Worm (Caenorhabditis elegans): ENCODE data around the gene nth-1.

The nth-1 gene

DNA sequence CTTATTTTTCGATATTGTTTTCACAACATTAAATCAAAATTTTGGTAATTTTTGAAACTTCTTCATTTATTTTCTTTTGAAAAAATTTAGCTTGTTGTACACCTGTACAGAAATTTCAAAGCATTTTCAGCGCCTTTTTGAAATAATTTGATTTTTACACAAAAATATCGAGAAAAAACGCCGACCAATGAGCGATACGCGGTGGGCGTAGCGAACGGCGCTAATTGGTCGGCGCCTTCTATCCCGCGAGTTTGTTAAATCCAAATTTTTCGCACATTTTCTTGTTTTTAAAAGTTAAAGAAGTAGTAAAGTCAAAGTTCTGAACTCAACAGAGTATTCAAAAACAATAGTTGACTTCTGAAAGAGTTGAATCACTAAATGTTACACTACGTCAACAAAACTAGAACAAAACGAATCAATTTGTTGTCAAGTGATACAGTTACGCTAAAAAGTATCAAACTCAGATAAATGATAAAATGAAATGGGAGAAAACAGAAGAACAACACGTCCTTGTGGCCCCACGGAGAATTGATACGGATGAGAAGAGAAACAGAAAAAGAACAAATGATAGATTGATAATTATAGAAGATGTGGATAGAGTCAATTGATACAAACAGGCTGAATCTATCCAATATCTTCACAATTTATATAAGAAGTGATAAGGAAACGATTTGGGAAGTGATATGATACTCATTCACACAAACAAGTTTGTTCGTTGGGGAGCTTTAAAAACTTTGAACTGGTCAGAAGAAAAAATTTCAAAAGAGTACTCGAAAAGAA lies 34.3 kb upstream of the nth-1 start:
- TF ChIP-seq hlh-11 (tag; optimal IDR thresholded peaks at IDR 0.05) (peak; percentile 10), mxl-3 (GFP tag; optimal IDR thresholded peaks at IDR 0.05) (peak; percentile 42), mdl-1 (tag; optimal IDR thresholded peaks at IDR 0.05) (peak in 1 of 2 experiments; percentile 15), php-3 (GFP tag; IDR thresholded peaks at IDR 0.05) (no peak), hlh-30 (tag; optimal IDR thresholded peaks at IDR 0.05; ENCODE audit: insufficient read depth) (no peak), jun-1 (tag; optimal IDR thresholded peaks at IDR 0.05) (no peak), daf-19 (GFP tag; conservative IDR thresholded peaks at IDR 0.05) (no peak), nhr-6 (tag; optimal IDR thresholded peaks at IDR 0.05) (no peak), nhr-28 (tag; optimal IDR thresholded peaks at IDR 0.05) (peak; percentile 65), ama-1 (optimal IDR thresholded peaks at IDR 0.05) (no peak), lin-39 (tag; optimal IDR thresholded peaks at IDR 0.05) (no peak), snpc-1.2 (GFP tag; IDR thresholded peaks at IDR 0.05) (no peak), rbr-2 (tag; optimal IDR thresholded peaks at IDR 0.05) (no peak), unc-62 (GFP tag; optimal IDR thresholded peaks at IDR 0.05 in 1 of 2) (peak in 1 of 2 experiments; percentile 17), unc-62 (tag; optimal IDR thresholded peaks at IDR 0.05) (no peak), unc-39 (tag; optimal IDR thresholded peaks at IDR 0.05) (no peak), aha-1 (tag) (peak; percentile 8), T20F7.1 (GFP tag; optimal IDR thresholded peaks at IDR 0.05) (no peak)

ce11 chrIII:4323859-4324258 lies 29.8 kb upstream of the nth-1 start, which contains the start of gene H38K22.9:
TSS of gene H38K22.9 (plus strand) at chrIII:4324159.
- no peak for TF ChIP-seq nhr-48 (tag; optimal IDR thresholded peaks at IDR 0.05)
- TF ChIP-seq daf-8 (GFP tag; IDR thresholded peaks at IDR 0.05), result no peak

DNA sequence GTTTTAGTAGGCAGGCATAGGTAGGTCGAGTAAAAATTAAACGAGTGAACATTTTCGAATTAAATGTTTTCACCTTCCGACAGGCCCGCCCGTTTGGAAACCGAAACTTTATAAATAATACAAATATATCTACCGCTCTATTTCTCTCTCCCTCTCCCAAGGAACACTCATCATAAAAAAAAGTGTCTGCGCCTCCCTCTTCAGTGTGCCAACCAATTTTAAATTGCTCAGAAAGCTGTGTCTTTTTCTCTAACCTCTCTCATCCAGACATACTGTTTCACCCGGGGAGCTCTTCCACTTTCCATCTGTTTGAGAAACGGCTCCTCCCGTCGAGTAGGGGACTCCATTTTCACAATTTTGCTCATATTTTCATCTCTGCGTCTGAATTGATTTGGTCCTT lies 29.1 kb upstream of the nth-1 start:
- 0 out of 2 replicates have a peak, but pooled peaks have one; percentile 26 for TF ChIP-seq vab-7 (GFP tag; IDR thresholded peaks at IDR 0.05)
- TF ChIP-seq daf-8 (GFP tag; IDR thresholded peaks at IDR 0.05), result no peak
- TF ChIP-seq lin-15B (tag; optimal IDR thresholded peaks at IDR 0.05), result no peak
- no peak for TF ChIP-seq nhr-28 (tag; optimal IDR thresholded peaks at IDR 0.05)
- peak; percentile 48 for TF ChIP-seq rbr-2 (tag; optimal IDR thresholded peaks at IDR 0.05)
- no peak for TF ChIP-seq lin-13 (GFP tag; optimal IDR thresholded peaks at IDR 0.05)
- no peak for TF ChIP-seq jun-1 (tag; optimal IDR thresholded peaks at IDR 0.05)
- TF ChIP-seq lin-38 (GFP tag; IDR thresholded peaks at IDR 0.05), result 0 out of 2 replicates have a peak, but pooled peaks have one; percentile 16
- TF ChIP-seq mxl-2 (GFP tag; conservative IDR thresholded peaks at IDR 0.05), result no peak
- TF ChIP-seq ama-1 (optimal IDR thresholded peaks at IDR 0.05), result no peak
- no peak for TF ChIP-seq R02D3.7 (tag; optimal IDR thresholded peaks at IDR 0.05)
- no peak for TF ChIP-seq zfp-2 (tag; optimal IDR thresholded peaks at IDR 0.05)
- no peak for TF ChIP-seq ceh-82 (tag; optimal IDR thresholded peaks at IDR 0.05)
- no peak for TF ChIP-seq snpc-4 (tag; optimal IDR thresholded peaks at IDR 0.05)
- no peak for TF ChIP-seq unc-39 (tag; optimal IDR thresholded peaks at IDR 0.05)
- TF ChIP-seq daf-19 (GFP tag; conservative IDR thresholded peaks at IDR 0.05), result no peak
- peak in 1 of 2 experiments; percentile 41 for TF ChIP-seq lsy-2 (tag; optimal IDR thresholded peaks at IDR 0.05)
- TF ChIP-seq unc-130 (GFP tag; optimal IDR thresholded peaks at IDR 0.05), result no peak
- no peak for TF ChIP-seq mes-2 (tag; optimal IDR thresholded peaks at IDR 0.05; ENCODE audit: poor library complexity, severe bottlenecking)
- TF ChIP-seq T26A8.4 (GFP tag; IDR thresholded peaks at IDR 0.05), result no peak
- no peak for TF ChIP-seq zfp-3 (GFP tag; conservative IDR thresholded peaks at IDR 0.05)
- TF ChIP-seq nhr-11 (tag; optimal IDR thresholded peaks at IDR 0.05), result peak; percentile 14
- peak in 1 of 2 experiments; percentile 67 for TF ChIP-seq unc-62 (GFP tag; optimal IDR thresholded peaks at IDR 0.05 in 1 of 2)
- no peak for TF ChIP-seq unc-62 (tag; optimal IDR thresholded peaks at IDR 0.05)
- TF ChIP-seq tag-97 (GFP tag; IDR thresholded peaks at IDR 0.05), result no peak
- no peak for TF ChIP-seq madf-5 (GFP tag; IDR thresholded peaks at IDR 0.05)
- TF ChIP-seq egl-27 (tag; optimal IDR thresholded peaks at IDR 0.05), result no peak
- no peak for TF ChIP-seq spr-1 (tag; optimal IDR thresholded peaks at IDR 0.05)
- TF ChIP-seq mep-1 (tag; optimal IDR thresholded peaks at IDR 0.05), result peak; percentile 23
- TF ChIP-seq hmg-1.1 (GFP tag; IDR thresholded peaks at IDR 0.05), result peak; percentile 54; the same call in 1 of the 2 replicates

Measured in whole organism, L4 larva.